Fruit fly (Drosophila melanogaster): Measurements from ENCODE around the gene slmb.

dm6 chr3R:21077577-21077976 lies 49.7 kb downstream of the slmb start:
- TF ChIP-seq EcR (GFP tag; optimal IDR thresholded peaks at IDR 0.05) = no peak
- TF ChIP-seq Ets98B (GFP tag; IDR thresholded peaks at IDR 0.05) = no peak
- TF ChIP-seq CG9948 (tag; optimal IDR thresholded peaks at IDR 0.05) = no peak
- no peak for TF ChIP-seq CG4496 (GFP tag; IDR thresholded peaks at IDR 0.05)
- no peak for TF ChIP-seq D1 (tag; optimal IDR thresholded peaks at IDR 0.05)

Data from whole organism, pupa.